Fruit fly (Drosophila melanogaster) whole organism: Measurements from ENCODE around the gene CG14443.

Source experiments
- CG8478 ChIP-seq: fragments of >200 bp; optimal IDR thresholded peaks from 2 replicates; lab custom pipeline; 2018; ENCODE audit warnings: inconsistent platforms
- Dll ChIP-seq: fragments of >200 bp; optimal IDR thresholded peaks from 2 replicates; lab custom pipeline; 2017
- pan ChIP-seq: fragments of >200 bp; optimal IDR thresholded peaks from 2 replicates; lab custom pipeline; 2017
- usp ChIP-seq: fragments of >200 bp; optimal IDR thresholded peaks from 2 replicates; lab custom pipeline; 2017; ENCODE audit warnings: missing biosample characterization, missing genetic modification characterization, mixed read lengths

DNA sequence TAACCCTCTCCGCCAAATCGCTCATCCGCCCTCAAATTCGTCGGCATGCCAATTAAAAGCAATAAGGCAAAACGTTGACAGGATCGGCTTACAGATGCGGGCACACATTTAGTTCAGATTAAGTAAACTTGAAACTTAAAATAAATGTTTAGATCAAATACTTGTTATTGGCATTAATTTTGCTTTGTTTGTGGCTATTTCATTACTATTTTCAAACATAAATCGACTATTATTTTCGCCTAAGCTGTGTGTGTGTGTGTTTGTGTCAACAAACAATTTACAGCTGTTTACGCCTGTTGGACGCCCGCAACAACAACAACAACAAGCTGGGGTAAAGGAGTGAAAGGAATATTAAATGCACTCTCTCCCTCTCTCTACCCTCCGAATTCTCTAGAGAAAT is 32.6 kb upstream of the CG14443 start:
- TF ChIP-seq usp (GFP tag; lab: Kevin White, UChicago): no peak
- TF ChIP-seq CG8478 (lab: Kevin White, UChicago): no peak
- no peak for TF ChIP-seq pan (lab: Kevin White, UChicago)
- no peak for TF ChIP-seq Dll (lab: Kevin White, UChicago)
